Fruit fly (Drosophila melanogaster) Kc167 (cell line): ENCODE measurements around the gene janB.

ENCODE experiments used
- Myc ChIP-seq: fragments of >200 bp; optimal IDR thresholded peaks from 2 replicates; lab custom pipeline; 2017; ENCODE audit warnings: missing external identifiers
- Sin3A ChIP-seq: fragments of >200 bp; optimal IDR thresholded peaks from 2 replicates; lab custom pipeline; 2018; ENCODE audit warnings: missing external identifiers
- h ChIP-seq: fragments of >200 bp; optimal IDR thresholded peaks from 3 replicates; lab custom pipeline; 2018; ENCODE audit warnings: missing external identifiers
- insv ChIP-seq: fragments of >200 bp; optimal IDR thresholded peaks from 3 replicates; lab custom pipeline; 2018; ENCODE audit warnings: missing external identifiers
- psq ChIP-seq: fragments of >200 bp; optimal IDR thresholded peaks from 2 replicates; lab custom pipeline; 2017; ENCODE audit warnings: missing external identifiers
- ttk ChIP-seq: sonication (Bioruptor generic); optimal IDR thresholded peaks from 2 replicates; lab custom pipeline; 2017; ENCODE audit warnings: missing external identifiers

Gene janB

dm6 chr3R:30036609-30037008, 1.9 kb downstream of the janB start, which contains the start of gene ZIPIC:
TSS of gene ZIPIC (minus strand) at chr3R:30036870.
- no peak for TF ChIP-seq insv (lab: Kevin White, UChicago)
- no peak for TF ChIP-seq h (lab: Kevin White, UChicago)
- TF ChIP-seq psq: no peak
- TF ChIP-seq Myc (lab: Kevin White, UChicago): no peak
- TF ChIP-seq ttk (lab: Kevin White, UChicago): no peak
- no peak for TF ChIP-seq Sin3A

- TF ChIP-seq ttk (lab: Kevin White, UChicago) (no peak), Myc (lab: Kevin White, UChicago) (no peak), Sin3A (no peak), psq (no peak), h (lab: Kevin White, UChicago) (no peak), insv (lab: Kevin White, UChicago) (no peak)
Measured at dm6 chr3R:30032281-30032680, 6.2 kb downstream of the janB start.

dm6 chr3R:30030061-30030460, 8.5 kb downstream of the janB start:
- no peak for TF ChIP-seq ttk (lab: Kevin White, UChicago)
- TF ChIP-seq Sin3A: no peak
- TF ChIP-seq psq: no peak
- no peak for TF ChIP-seq Myc (lab: Kevin White, UChicago)

dm6 chr3R:30023445-30023844, 15.1 kb downstream of the janB start:
- TF ChIP-seq psq (no peak), Myc (lab: Kevin White, UChicago) (no peak), h (lab: Kevin White, UChicago) (no peak), insv (lab: Kevin White, UChicago) (no peak), Sin3A (no peak), ttk (lab: Kevin White, UChicago) (no peak)

dm6 chr3R:30022452-30023028, 16.0 kb downstream of the janB start, which contains the start of the genes RpS28a and Axn:
TSS of gene RpS28a (minus strand) at chr3R:30022648.
TSS of gene Axn (plus strand) at chr3R:30022842.
- TF ChIP-seq insv (lab: Kevin White, UChicago) (no peak), h (lab: Kevin White, UChicago) (no peak)

- TF ChIP-seq Myc (lab: Kevin White, UChicago) (no peak), psq (no peak), ttk (lab: Kevin White, UChicago) (no peak)
Measured at dm6 chr3R:30021559-30022451, 16.7 kb downstream of the janB start, which contains the start of gene Mgat2. TSS of gene Mgat2 (minus strand) at chr3R:30022221.

dm6 chr3R:30021009-30021408, 17.5 kb downstream of the janB start:
- no peak for TF ChIP-seq insv (lab: Kevin White, UChicago)
- TF ChIP-seq psq: no peak
- no peak for TF ChIP-seq h (lab: Kevin White, UChicago)
- TF ChIP-seq Sin3A: no peak
- TF ChIP-seq ttk (lab: Kevin White, UChicago): no peak
- no peak for TF ChIP-seq Myc (lab: Kevin White, UChicago)

dm6 chr3R:30014977-30015514, 23.5 kb downstream of the janB start, which contains the start of gene CG7920:
TSS of gene CG7920 (minus strand) at chr3R:30015284.
- TF ChIP-seq Myc (lab: Kevin White, UChicago): no peak

- no peak for TF ChIP-seq Myc (lab: Kevin White, UChicago)
- no peak for TF ChIP-seq ttk (lab: Kevin White, UChicago)
- TF ChIP-seq h (lab: Kevin White, UChicago): no peak
- no peak for TF ChIP-seq psq
- no peak for TF ChIP-seq insv (lab: Kevin White, UChicago)
- no peak for TF ChIP-seq Sin3A
Measured at dm6 chr3R:30014480-30014879, 24.0 kb downstream of the janB start.

dm6 chr3R:30013909-30014308, 24.6 kb downstream of the janB start:
- no peak for TF ChIP-seq Sin3A
- no peak for TF ChIP-seq Myc (lab: Kevin White, UChicago)
- TF ChIP-seq ttk (lab: Kevin White, UChicago): no peak
- TF ChIP-seq insv (lab: Kevin White, UChicago): no peak
- TF ChIP-seq psq: no peak
- no peak for TF ChIP-seq h (lab: Kevin White, UChicago)

dm6 chr3R:30012602-30013489, 25.7 kb downstream of the janB start:
- TF ChIP-seq insv (lab: Kevin White, UChicago): no peak
- no peak for TF ChIP-seq Myc (lab: Kevin White, UChicago)
- no peak for TF ChIP-seq Sin3A
- no peak for TF ChIP-seq psq

dm6 chr3R:30009173-30009572, 29.4 kb downstream of the janB start, which contains the start of gene CG7912:
TSS of gene CG7912 (minus strand) at chr3R:30009189.
- TF ChIP-seq Myc (lab: Kevin White, UChicago) (no peak), Sin3A (no peak), insv (lab: Kevin White, UChicago) (no peak), psq (no peak), h (lab: Kevin White, UChicago) (no peak), ttk (lab: Kevin White, UChicago) (no peak)
